6 worm cellular contexts compared by ENCODE assay signal in genomic region chrIII:4506140-4506539, ce11.
TF ChIP-seq lines count a peak whose summit lies in the region.

No protein-coding gene starts in this region.

TF ChIP-seq in whole organism, L1 larva, 84 proteins besides CTCF, POLR2A, EP300 and RAD21:
- TF ChIP-seq pqm-1 (tag; optimal IDR thresholded peaks at IDR 0.05; lab: Kevin White, UChicago) (peak; percentile 43), tlp-1 (tag; optimal IDR thresholded peaks at IDR 0.05; lab: Kevin White, UChicago) (peak; percentile 26), blmp-1 (tag; optimal IDR thresholded peaks at IDR 0.05; lab: Kevin White, UChicago) (no peak), elt-2 (tag; optimal IDR thresholded peaks at IDR 0.05; lab: Kevin White, UChicago) (peak; percentile 76)

TF ChIP-seq in whole organism, L2 larva, 48 proteins besides CTCF, POLR2A, EP300 and RAD21:
- TF ChIP-seq C34F6.9 (tag; optimal IDR thresholded peaks at IDR 0.05; lab: Kevin White, UChicago) (no peak), fos-1 (tag; optimal IDR thresholded peaks at IDR 0.05; lab: Kevin White, UChicago) (peak; percentile 69), elt-1 (tag; optimal IDR thresholded peaks at IDR 0.05; lab: Kevin White, UChicago) (no peak), sma-9 (GFP tag; optimal IDR thresholded peaks at IDR 0.05; lab: Kevin White, UChicago) (peak; percentile 73), sma-9 (tag; optimal IDR thresholded peaks at IDR 0.05; lab: Kevin White, UChicago) (no peak), ceh-82 (tag; optimal IDR thresholded peaks at IDR 0.05; lab: Kevin White, UChicago) (no peak), nhr-23 (tag; optimal IDR thresholded peaks at IDR 0.05; lab: Kevin White, UChicago) (no peak), unc-55 (GFP tag; optimal IDR thresholded peaks at IDR 0.05; lab: Kevin White, UChicago) (no peak)
TF ChIP-seq in whole organism, L2 larva: peak in this region for 2.

TF ChIP-seq in whole organism, L3 larva, 47 proteins besides CTCF, POLR2A, EP300 and RAD21:
- TF ChIP-seq ztf-11 (tag; optimal IDR thresholded peaks at IDR 0.05; lab: Kevin White, UChicago) (no peak), ama-1 (optimal IDR thresholded peaks at IDR 0.05; lab: Kevin White, UChicago) (no peak), nhr-25 (tag; optimal IDR thresholded peaks at IDR 0.05; lab: Kevin White, UChicago) (no peak), jun-1 (tag; optimal IDR thresholded peaks at IDR 0.05; lab: Kevin White, UChicago) (no peak), daf-12 (tag; optimal IDR thresholded peaks at IDR 0.05; lab: Kevin White, UChicago) (no peak), pha-4 (tag; optimal IDR thresholded peaks at IDR 0.05; lab: Kevin White, UChicago) (peak; percentile 49), ztf-4 (tag; optimal IDR thresholded peaks at IDR 0.05; lab: Kevin White, UChicago) (no peak), ceh-28 (tag; optimal IDR thresholded peaks at IDR 0.05; lab: Kevin White, UChicago) (no peak), nhr-28 (tag; optimal IDR thresholded peaks at IDR 0.05; lab: Kevin White, UChicago) (no peak), pqm-1 (tag; optimal IDR thresholded peaks at IDR 0.05; lab: Kevin White, UChicago) (peak; percentile 35), ceh-82 (tag; optimal IDR thresholded peaks at IDR 0.05; lab: Kevin White, UChicago) (no peak), lin-39 (tag; optimal IDR thresholded peaks at IDR 0.05; lab: Kevin White, UChicago) (no peak), tbx-2 (tag; optimal IDR thresholded peaks at IDR 0.05; lab: Kevin White, UChicago) (no peak), egl-27 (tag; optimal IDR thresholded peaks at IDR 0.05; lab: Kevin White, UChicago) (no peak), elt-3 (tag; optimal IDR thresholded peaks at IDR 0.05; lab: Kevin White, UChicago) (no peak), elt-2 (tag; optimal IDR thresholded peaks at IDR 0.05; lab: Kevin White, UChicago) (peak; percentile 87), hmg-11 (tag; optimal IDR thresholded peaks at IDR 0.05; lab: Kevin White, UChicago) (no peak)

TF ChIP-seq in whole organism, L4 larva, 104 proteins besides CTCF, POLR2A, EP300 and RAD21:
- TF ChIP-seq tra-1 (GFP tag; IDR thresholded peaks at IDR 0.05; lab: Robert Waterston, UW), result 0 out of 2 replicates have a peak, but pooled peaks have one; percentile 18
- TF ChIP-seq aha-1 (tag; lab: Kevin White, UChicago), result peak; percentile 82
- TF ChIP-seq dve-1 (tag; optimal IDR thresholded peaks at IDR 0.05; lab: Kevin White, UChicago; ENCODE audit: insufficient read depth), result peak; percentile 41
- no peak for TF ChIP-seq rbr-2 (tag; optimal IDR thresholded peaks at IDR 0.05; lab: Kevin White, UChicago)
- TF ChIP-seq arid-1 (GFP tag; conservative IDR thresholded peaks at IDR 0.05; lab: Robert Waterston, UW), result no peak
- no peak for TF ChIP-seq hif-1 (tag; optimal IDR thresholded peaks at IDR 0.05; lab: Kevin White, UChicago)
- TF ChIP-seq hlh-11 (tag; optimal IDR thresholded peaks at IDR 0.05; lab: Kevin White, UChicago), result peak; percentile 27
- TF ChIP-seq dmd-6 (GFP tag; IDR thresholded peaks at IDR 0.05; lab: Robert Waterston, UW), result peak; percentile 72
- peak; percentile 13 for TF ChIP-seq T20F7.1 (GFP tag; optimal IDR thresholded peaks at IDR 0.05; lab: Kevin White, UChicago)
- peak; percentile 80 for TF ChIP-seq nhr-28 (tag; optimal IDR thresholded peaks at IDR 0.05; lab: Kevin White, UChicago)
- TF ChIP-seq php-3 (GFP tag; IDR thresholded peaks at IDR 0.05; lab: Robert Waterston, UW), result peak; percentile 90
- TF ChIP-seq daf-16 (GFP tag; optimal IDR thresholded peaks at IDR 0.05; lab: Kevin White, UChicago), result no peak
- TF ChIP-seq daf-16 (tag; optimal IDR thresholded peaks at IDR 0.05; lab: Kevin White, UChicago), result peak; percentile 49
- TF ChIP-seq pqm-1 (tag; optimal IDR thresholded peaks at IDR 0.05; lab: Kevin White, UChicago), result peak; percentile 96

TF ChIP-seq in whole organism, late embryonic, 69 proteins besides CTCF, POLR2A, EP300 and RAD21:
- TF ChIP-seq hlh-15 (tag; optimal IDR thresholded peaks at IDR 0.05; lab: Kevin White, UChicago) (no peak), pag-3 (tag; optimal IDR thresholded peaks at IDR 0.05; lab: Kevin White, UChicago; ENCODE audit: borderline replicate concordance) (no peak), elt-2 (tag; optimal IDR thresholded peaks at IDR 0.05; lab: Kevin White, UChicago) (peak; percentile 89), Y22D7AL.16 (tag; optimal IDR thresholded peaks at IDR 0.05; lab: Kevin White, UChicago) (no peak), zip-5 (tag; optimal IDR thresholded peaks at IDR 0.05; lab: Kevin White, UChicago) (no peak), C38D4.7 (GFP tag; optimal IDR thresholded peaks at IDR 0.05; lab: Kevin White, UChicago) (no peak)

TF ChIP-seq in whole organism, young adult, 124 proteins besides CTCF, POLR2A, EP300 and RAD21:
- TF ChIP-seq F52B5.7 (tag; optimal IDR thresholded peaks at IDR 0.05; lab: Kevin White, UChicago) (no peak), ccch-3 (GFP tag; optimal IDR thresholded peaks at IDR 0.05; lab: Kevin White, UChicago) (no peak), chd-7 (tag; optimal IDR thresholded peaks at IDR 0.05; lab: Kevin White, UChicago) (no peak), let-607 (tag; optimal IDR thresholded peaks at IDR 0.05; lab: Kevin White, UChicago) (no peak), cebp-1 (GFP tag; IDR thresholded peaks at IDR 0.05; lab: Robert Waterston, UW) (no peak), cebp-1 (tag; optimal IDR thresholded peaks at IDR 0.05; lab: Kevin White, UChicago) (no peak), mel-28 (tag; optimal IDR thresholded peaks at IDR 0.05; lab: Kevin White, UChicago; ENCODE audit: borderline replicate concordance) (no peak), nhr-80 (tag; optimal IDR thresholded peaks at IDR 0.05; lab: Kevin White, UChicago) (peak; percentile 70)
